Worm (Caenorhabditis elegans): Measurements from ENCODE around the gene C34C12.2.

C34C12.2 gene

DNA sequence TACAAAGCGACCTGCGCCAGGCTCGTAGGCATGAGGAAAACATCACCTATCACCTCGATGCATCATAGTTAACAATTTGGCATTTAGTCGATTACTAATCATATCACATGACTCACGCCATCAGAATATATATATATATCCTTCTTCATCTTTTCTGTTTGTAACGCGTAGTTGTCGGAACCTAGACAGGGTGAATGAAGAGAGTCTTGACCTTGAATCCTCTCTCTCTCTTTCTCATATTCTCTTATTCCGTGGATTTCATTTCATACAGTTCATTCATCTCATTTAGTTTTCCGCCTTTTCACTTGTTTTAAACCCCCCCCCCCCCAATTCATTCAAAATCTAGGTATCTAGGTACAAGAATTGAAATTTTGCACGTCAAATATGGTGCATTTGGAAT lies 26.6 kb downstream of the C34C12.2 start:
- TF ChIP-seq lsy-2 (tag; optimal IDR thresholded peaks at IDR 0.05): no peak
- TF ChIP-seq tbx-8 (GFP tag; optimal IDR thresholded peaks at IDR 0.05): peak; percentile 9

DNA sequence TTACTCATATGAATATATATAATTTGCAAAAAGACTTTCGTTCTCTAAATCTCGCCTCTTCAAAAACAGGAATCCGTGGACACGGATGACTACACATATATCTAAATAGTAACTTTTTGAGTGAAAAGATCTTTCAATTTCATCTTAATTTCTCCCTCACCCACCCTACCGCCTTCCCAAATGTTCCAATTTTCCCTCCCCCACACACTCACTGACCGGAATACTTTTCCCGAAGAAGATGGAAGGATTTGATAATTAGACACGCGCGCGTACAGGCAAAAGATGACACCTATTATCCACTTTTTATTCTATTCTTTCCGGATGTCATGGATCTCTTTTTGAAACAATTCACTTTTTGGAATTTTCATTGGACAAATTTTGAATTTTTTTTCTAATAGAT lies 27.4 kb downstream of the C34C12.2 start:
- TF ChIP-seq mab-5 (tag; optimal IDR thresholded peaks at IDR 0.05) (no peak), unc-39 (tag; optimal IDR thresholded peaks at IDR 0.05) (no peak), unc-120 (tag; optimal IDR thresholded peaks at IDR 0.05; ENCODE audit: poor library complexity, severe bottlenecking) (no peak), lin-13 (tag; optimal IDR thresholded peaks at IDR 0.05) (no peak), nhr-28 (tag; optimal IDR thresholded peaks at IDR 0.05) (no peak), nhr-237 (tag; optimal IDR thresholded peaks at IDR 0.05) (no peak), ces-1 (GFP tag; optimal IDR thresholded peaks at IDR 0.05) (no peak), cnd-1 (tag; optimal IDR thresholded peaks at IDR 0.05) (no peak), mls-2 (tag; optimal IDR thresholded peaks at IDR 0.05) (no peak), zip-8 (tag; optimal IDR thresholded peaks at IDR 0.05) (no peak)

DNA sequence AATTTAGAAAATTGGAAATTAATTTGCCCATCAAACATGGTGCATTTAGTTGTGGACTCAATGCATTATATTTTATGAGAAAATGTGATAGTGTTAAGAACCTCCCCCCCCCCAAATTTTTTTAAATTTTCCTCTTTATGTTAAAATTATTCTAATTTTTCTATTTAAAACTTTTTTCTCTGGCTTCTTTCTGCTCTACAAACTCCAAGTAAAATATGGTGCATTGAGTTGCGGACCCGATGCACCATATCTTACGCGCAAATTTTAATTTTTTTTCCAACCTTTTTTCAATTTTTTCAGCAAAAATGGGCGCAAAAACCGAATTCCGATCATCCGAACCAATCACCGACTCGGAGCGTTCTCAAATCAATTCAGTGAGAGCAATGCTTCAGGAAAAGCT lies 28.7 kb downstream of the C34C12.2 start, which contains the start of gene C34C12.6:
TSS of gene C34C12.6 (plus strand) at position 301 of the 400 bp plus-strand sequence.
- TF ChIP-seq ztf-11 (tag; optimal IDR thresholded peaks at IDR 0.05): no peak
- TF ChIP-seq flh-1 (GFP tag; optimal IDR thresholded peaks at IDR 0.05): no peak
- no peak for TF ChIP-seq lin-13 (tag; optimal IDR thresholded peaks at IDR 0.05)
- TF ChIP-seq mep-1 (tag; optimal IDR thresholded peaks at IDR 0.05): no peak
- TF ChIP-seq nhr-76 (tag; optimal IDR thresholded peaks at IDR 0.05): no peak
- no peak for TF ChIP-seq ceh-43 (GFP tag; optimal IDR thresholded peaks at IDR 0.05)
- no peak for TF ChIP-seq snpc-4 (tag; optimal IDR thresholded peaks at IDR 0.05)
- TF ChIP-seq elt-1 (tag; optimal IDR thresholded peaks at IDR 0.05; ENCODE audit: borderline replicate concordance, insufficient read depth): no peak
- TF ChIP-seq unc-62 (GFP tag; optimal IDR thresholded peaks at IDR 0.05): no peak
- no peak for TF ChIP-seq M03D4.4 (tag; optimal IDR thresholded peaks at IDR 0.05)
- TF ChIP-seq lin-32 (GFP tag; optimal IDR thresholded peaks at IDR 0.05): no peak
- TF ChIP-seq nhr-28 (tag; optimal IDR thresholded peaks at IDR 0.05): no peak
- TF ChIP-seq nhr-237 (tag; optimal IDR thresholded peaks at IDR 0.05): no peak
- no peak for TF ChIP-seq blmp-1 (tag; optimal IDR thresholded peaks at IDR 0.05)

DNA sequence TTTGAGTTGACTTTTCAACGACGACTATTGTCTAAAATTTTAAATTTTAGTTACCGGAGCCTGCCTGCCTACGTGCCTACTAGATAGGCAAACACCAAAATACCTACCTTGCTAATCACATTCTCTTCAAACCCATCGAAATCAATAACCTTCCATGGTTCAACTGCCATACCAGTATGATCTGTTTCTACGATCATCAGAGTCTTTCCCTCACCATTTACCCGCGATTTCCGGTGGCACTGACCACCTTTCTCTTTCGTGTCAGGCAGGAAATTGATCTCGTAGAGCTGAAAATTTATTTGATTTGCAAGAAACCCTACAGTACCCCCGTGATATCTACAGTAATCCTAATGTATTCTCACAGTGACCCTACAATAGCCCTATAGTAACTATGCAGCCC lies 31.4 kb downstream of the C34C12.2 start:
- no peak for TF ChIP-seq M03D4.4 (tag; optimal IDR thresholded peaks at IDR 0.05)
- no peak for TF ChIP-seq lin-32 (GFP tag; optimal IDR thresholded peaks at IDR 0.05)
- TF ChIP-seq unc-62 (GFP tag; optimal IDR thresholded peaks at IDR 0.05): no peak
- no peak for TF ChIP-seq lsy-2 (tag; optimal IDR thresholded peaks at IDR 0.05)
- no peak for TF ChIP-seq nhr-28 (tag; optimal IDR thresholded peaks at IDR 0.05)
- no peak for TF ChIP-seq ceh-83 (GFP tag; optimal IDR thresholded peaks at IDR 0.05)
- no peak for TF ChIP-seq ceh-39 (tag; optimal IDR thresholded peaks at IDR 0.05)
- TF ChIP-seq hlh-1 (tag; optimal IDR thresholded peaks at IDR 0.05): no peak
- no peak for TF ChIP-seq sptf-1 (tag; optimal IDR thresholded peaks at IDR 0.05)

DNA sequence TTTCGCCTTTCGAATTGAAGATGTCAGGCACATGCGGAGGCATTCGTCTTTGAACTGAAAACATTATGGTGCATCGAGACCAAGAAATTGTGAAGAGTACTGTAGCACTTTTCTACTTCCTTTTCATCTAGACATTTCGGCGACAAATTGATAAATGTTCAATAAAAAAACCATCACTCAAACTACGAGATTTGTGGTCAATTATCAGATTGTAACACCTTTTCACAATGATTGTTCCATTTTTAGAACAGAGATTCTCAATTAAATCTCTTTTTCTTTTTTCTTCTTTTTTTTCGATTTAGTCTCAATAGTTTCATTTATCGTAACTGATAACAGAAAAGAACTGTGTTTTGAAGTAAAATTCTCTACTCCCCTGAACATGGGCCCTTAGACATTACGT lies 32.5 kb downstream of the C34C12.2 start:
- TF ChIP-seq pha-4 (tag; optimal IDR thresholded peaks at IDR 0.05) (no peak), ces-1 (GFP tag; optimal IDR thresholded peaks at IDR 0.05) (no peak), ceh-43 (GFP tag; optimal IDR thresholded peaks at IDR 0.05) (no peak), zip-8 (tag; optimal IDR thresholded peaks at IDR 0.05) (peak; percentile 61), nhr-28 (tag; optimal IDR thresholded peaks at IDR 0.05) (no peak)

DNA sequence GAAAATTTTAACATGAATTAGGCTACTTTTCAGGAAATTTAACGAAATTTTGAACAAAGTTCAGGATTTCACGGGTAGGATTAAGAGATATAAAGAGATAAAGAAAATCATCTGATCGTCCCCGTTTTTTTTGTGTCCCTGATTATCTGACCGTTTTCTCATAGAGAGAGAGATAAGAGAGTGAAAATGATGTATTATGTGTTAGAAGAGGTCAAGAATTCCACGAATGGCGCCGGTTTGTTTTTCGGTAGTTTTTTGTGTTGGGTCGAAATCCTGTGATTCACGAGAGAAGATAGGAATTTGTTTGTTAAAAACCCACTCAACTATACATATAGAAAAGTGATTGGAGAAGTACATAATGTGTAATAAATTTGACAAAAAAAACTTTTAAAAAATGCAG lies 33.5 kb downstream of the C34C12.2 start:
- TF ChIP-seq elt-3 (tag; optimal IDR thresholded peaks at IDR 0.05): no peak
- no peak for TF ChIP-seq ceh-39 (tag; optimal IDR thresholded peaks at IDR 0.05)
- no peak for TF ChIP-seq ceh-43 (GFP tag; optimal IDR thresholded peaks at IDR 0.05)
- TF ChIP-seq unc-39 (tag; optimal IDR thresholded peaks at IDR 0.05): no peak
- TF ChIP-seq lin-32 (GFP tag; optimal IDR thresholded peaks at IDR 0.05): no peak
- TF ChIP-seq ceh-83 (GFP tag; optimal IDR thresholded peaks at IDR 0.05): no peak
- TF ChIP-seq mls-2 (tag; optimal IDR thresholded peaks at IDR 0.05): no peak
- no peak for TF ChIP-seq nhr-28 (tag; optimal IDR thresholded peaks at IDR 0.05)
- TF ChIP-seq mab-5 (tag; optimal IDR thresholded peaks at IDR 0.05): no peak
- TF ChIP-seq lin-13 (tag; optimal IDR thresholded peaks at IDR 0.05): no peak
- no peak for TF ChIP-seq ham-2 (GFP tag; optimal IDR thresholded peaks at IDR 0.05)
- no peak for TF ChIP-seq nhr-12 (tag; optimal IDR thresholded peaks at IDR 0.05)
- no peak for TF ChIP-seq nhr-2 (tag; optimal IDR thresholded peaks at IDR 0.05)
- no peak for TF ChIP-seq nhr-237 (tag; optimal IDR thresholded peaks at IDR 0.05)
- TF ChIP-seq zip-8 (tag; optimal IDR thresholded peaks at IDR 0.05): no peak
- no peak for TF ChIP-seq mep-1 (tag; optimal IDR thresholded peaks at IDR 0.05)
- TF ChIP-seq M03D4.4 (tag; optimal IDR thresholded peaks at IDR 0.05): no peak
